Fruit fly (Drosophila melanogaster) whole organism, embryonic: ENCODE data around the gene CG9338.
A peak's percentile ranks its signal among the peaks of the same experiment; 100 is the strongest.

Experiments used
- Adf1 ChIP-seq: fragments of 200-800 bp; sonication (Bioruptor generic); IDR thresholded peaks from 2 replicates; pipeline ENCODE4 v1.3.6; 2022; ENCODE audit warnings: missing biosample characterization, missing genetic modification characterization
- Antp ChIP-seq: fragments of 200-800 bp; sonication (Bioruptor generic); optimal IDR thresholded peaks from 3 replicates; lab custom pipeline; 2016; ENCODE audit warnings: missing biosample characterization, missing genetic modification characterization
- Blimp-1 ChIP-seq: fragments of 200-800 bp; sonication (Bioruptor generic); optimal IDR thresholded peaks from 3 replicates; lab custom pipeline; 2018; ENCODE audit warnings: missing biosample characterization, missing genetic modification characterization, mild to moderate bottlenecking, moderate library complexity, missing genetic modification reagents
- CG1024 ChIP-seq: fragments of 200-800 bp; sonication (Bioruptor generic); IDR thresholded peaks from 2 replicates; pipeline ENCODE4 v1.3.6; 2022; ENCODE audit warnings: missing biosample characterization, missing genetic modification characterization
- CG10979 ChIP-seq: fragments of 200-800 bp; sonication (Bioruptor generic); optimal IDR thresholded peaks from 2 replicates; lab custom pipeline; 2018; ENCODE audit warnings: missing biosample characterization, mild to moderate bottlenecking, missing genetic modification characterization, moderate library complexity
- CG11504 ChIP-seq: fragments of 200-800 bp; sonication (Bioruptor generic); optimal IDR thresholded peaks from 3 replicates; lab custom pipeline; 2019; ENCODE audit warnings: missing biosample characterization, mild to moderate bottlenecking, missing genetic modification characterization, moderate library complexity
- CG12659 ChIP-seq: fragments of 200-800 bp; sonication (Bioruptor generic); optimal IDR thresholded peaks from 3 replicates; lab custom pipeline; 2017; ENCODE audit warnings: mild to moderate bottlenecking, missing biosample characterization, missing genetic modification reagents, missing genetic modification characterization
- CG13287 ChIP-seq: fragments of 200-800 bp; sonication (Bioruptor generic); IDR thresholded peaks from 2 replicates; pipeline ENCODE4 v1.3.6; 2022; ENCODE audit warnings: missing biosample characterization, missing genetic modification characterization; ENCODE audit not compliant: partially characterized antibody
- CG13775 ChIP-seq: fragments of 200-800 bp; sonication (Bioruptor generic); optimal IDR thresholded peaks from 3 replicates; lab custom pipeline; 2017; ENCODE audit warnings: missing biosample characterization, mild to moderate bottlenecking, missing genetic modification characterization
- CG14014 ChIP-seq: fragments of 200-800 bp; sonication (Bioruptor generic); IDR thresholded peaks from 2 replicates; pipeline ENCODE4 v1.3.6; 2022; ENCODE audit warnings: missing biosample characterization, missing genetic modification characterization
- CG15073 ChIP-seq: fragments of 200-800 bp; sonication (Bioruptor generic); optimal IDR thresholded peaks from 2 replicates; lab custom pipeline; 2016; ENCODE audit warnings: missing biosample characterization, missing genetic modification characterization
- CG2199 ChIP-seq: fragments of 200-800 bp; sonication (Bioruptor generic); IDR thresholded peaks from 3 replicates; pipeline ENCODE4 v1.3.6; 2022; ENCODE audit warnings: missing biosample characterization, missing genetic modification characterization
- CG30403 ChIP-seq: fragments of 200-800 bp; sonication (Bioruptor generic); optimal IDR thresholded peaks from 3 replicates; lab custom pipeline; 2016; ENCODE audit warnings: missing biosample characterization, missing genetic modification characterization
- CG31224 ChIP-seq: fragments of 200-800 bp; sonication (Bioruptor generic); IDR thresholded peaks from 2 replicates; pipeline ENCODE4 v1.3.6; 2022; ENCODE audit warnings: missing biosample characterization, missing genetic modification characterization
- CG3163 ChIP-seq: fragments of 200-800 bp; sonication (Bioruptor generic); optimal IDR thresholded peaks from 3 replicates; lab custom pipeline; 2016; ENCODE audit warnings: missing biosample characterization, missing genetic modification characterization
- CG3281 ChIP-seq: fragments of 200-800 bp; sonication (Bioruptor generic); optimal IDR thresholded peaks from 3 replicates; lab custom pipeline; 2017; ENCODE audit warnings: missing biosample characterization, mild to moderate bottlenecking, missing genetic modification characterization
- CG3726 ChIP-seq: fragments of 200-800 bp; sonication (Bioruptor generic); IDR thresholded peaks from 3 replicates; pipeline ENCODE4, ENCODE4 v1.3.6; 2022; ENCODE audit warnings: missing biosample characterization, missing genetic modification characterization
- CG7839 ChIP-seq: fragments of 200-800 bp; sonication (Bioruptor generic); optimal IDR thresholded peaks from 3 replicates; lab custom pipeline; 2018; ENCODE audit warnings: missing biosample characterization, mild to moderate bottlenecking, missing genetic modification characterization, moderate library complexity
- CG9932 ChIP-seq: fragments of 200-800 bp; sonication (Bioruptor generic); IDR thresholded peaks from 2 replicates; pipeline ENCODE4 v1.3.6; 2022; ENCODE audit warnings: missing biosample characterization, missing genetic modification characterization
- CrebB ChIP-seq: fragments of 200-800 bp; sonication (Bioruptor generic); optimal IDR thresholded peaks from 3 replicates; lab custom pipeline; 2018; ENCODE audit warnings: missing biosample characterization, mild to moderate bottlenecking, missing genetic modification characterization
- D19A ChIP-seq: fragments of 200-800 bp; optimal IDR thresholded peaks from 3 replicates; lab custom pipeline; 2019; ENCODE audit warnings: missing biosample characterization, mild to moderate bottlenecking, missing genetic modification characterization, moderate library complexity
- Doc2 ChIP-seq: fragments of 200-800 bp; sonication (Bioruptor generic); IDR thresholded peaks from 2 replicates; pipeline ENCODE4 v1.3.6; 2022; ENCODE audit warnings: missing biosample characterization, missing genetic modification characterization
- Gug ChIP-seq: fragments of 200-800 bp; sonication (Bioruptor generic); IDR thresholded peaks from 4 replicates; pipeline ENCODE4 v1.3.6; 2022; ENCODE audit warnings: missing biosample characterization, missing genetic modification characterization
- NK7.1 ChIP-seq: fragments of 200-800 bp; sonication (Bioruptor generic); optimal IDR thresholded peaks from 3 replicates; lab custom pipeline; 2016; ENCODE audit warnings: missing biosample characterization, missing genetic modification characterization
- Oaz ChIP-seq: fragments of 200-800 bp; sonication (Bioruptor generic); IDR thresholded peaks from 2 replicates; pipeline ENCODE4 v1.3.6; 2022; ENCODE audit warnings: missing biosample characterization, missing genetic modification characterization
- Pdp1 ChIP-seq, 2 experiments: fragments of 200-800 bp; sonication (Bioruptor generic); optimal IDR thresholded peaks; 3 replicates each; lab custom pipeline; 2016; ENCODE audit warnings: missing biosample characterization in 2 of 2, missing genetic modification characterization in 2 of 2, mild to moderate bottlenecking in 1 of 2, moderate library complexity in 1 of 2
- Sox102F ChIP-seq: fragments of 200-800 bp; sonication (Bioruptor generic); optimal IDR thresholded peaks from 2 replicates; lab custom pipeline; 2018; ENCODE audit warnings: missing biosample characterization, mild to moderate bottlenecking, missing genetic modification characterization, moderate library complexity
- Taf1 ChIP-seq: fragments of 200-800 bp; sonication (Bioruptor generic); IDR thresholded peaks from 2 replicates; pipeline ENCODE4 v1.3.6; 2022; ENCODE audit warnings: missing biosample characterization, missing genetic modification characterization
- al ChIP-seq: fragments of 200-800 bp; sonication (Bioruptor generic); IDR thresholded peaks from 2 replicates; pipeline ENCODE4 v1.3.6; 2022; ENCODE audit warnings: missing biosample characterization, missing genetic modification characterization
- az2 ChIP-seq: fragments of 200-800 bp; sonication (Bioruptor generic); optimal IDR thresholded peaks from 3 replicates; lab custom pipeline; 2016; ENCODE audit warnings: missing biosample characterization, missing genetic modification characterization
- chm ChIP-seq: fragments of 200-800 bp; sonication (Bioruptor generic); IDR thresholded peaks from 2 replicates; pipeline ENCODE4 v1.3.6; 2022; ENCODE audit warnings: missing biosample characterization, missing genetic modification characterization
- ci ChIP-seq: fragments of 200-800 bp; sonication (Bioruptor generic); IDR thresholded peaks from 3 replicates; pipeline ENCODE4 v1.3.6; 2022; ENCODE audit warnings: missing biosample characterization, missing genetic modification characterization
- dysf ChIP-seq: fragments of 200-800 bp; sonication (Bioruptor generic); IDR thresholded peaks from 3 replicates; pipeline ENCODE4 v1.3.6; 2022; ENCODE audit warnings: missing biosample characterization, missing genetic modification characterization
- fd64A ChIP-seq: fragments of 200-800 bp; sonication (Bioruptor generic); optimal IDR thresholded peaks from 3 replicates; lab custom pipeline; 2018; ENCODE audit warnings: missing biosample characterization, mild to moderate bottlenecking, missing genetic modification characterization
- fd96Cb ChIP-seq: fragments of 200-800 bp; sonication (Bioruptor generic); optimal IDR thresholded peaks from 2 replicates; lab custom pipeline; 2018; ENCODE audit warnings: missing biosample characterization, mild to moderate bottlenecking, missing genetic modification characterization, moderate library complexity
- gcm ChIP-seq: fragments of 200-800 bp; sonication (Bioruptor generic); optimal IDR thresholded peaks from 2 replicates; lab custom pipeline; 2019; ENCODE audit warnings: missing biosample characterization, mild to moderate bottlenecking, missing genetic modification characterization, moderate library complexity
- gem ChIP-seq: fragments of 200-800 bp; sonication (Bioruptor generic); optimal IDR thresholded peaks from 2 replicates; lab custom pipeline; 2019; ENCODE audit warnings: missing biosample characterization, mild to moderate bottlenecking, missing genetic modification characterization, moderate library complexity
- hb ChIP-seq: fragments of 200-800 bp; sonication (Bioruptor generic); IDR thresholded peaks from 3 replicates; pipeline ENCODE4 v1.3.6; 2022; ENCODE audit warnings: missing biosample characterization, missing genetic modification characterization; ENCODE audit not compliant: partially characterized antibody
- lmd ChIP-seq: fragments of 200-800 bp; sonication (Bioruptor generic); IDR thresholded peaks from 2 replicates; pipeline ENCODE4 v1.3.6; 2022; ENCODE audit warnings: missing biosample characterization, missing genetic modification characterization
- maf-S ChIP-seq: fragments of 200-800 bp; sonication (Bioruptor generic); optimal IDR thresholded peaks from 2 replicates; lab custom pipeline; 2016; ENCODE audit warnings: missing biosample characterization, missing genetic modification characterization
- org-1 ChIP-seq: fragments of 200-800 bp; sonication (Bioruptor generic); optimal IDR thresholded peaks from 2 replicates; lab custom pipeline; 2017; ENCODE audit warnings: missing biosample characterization, missing genetic modification characterization
- ranshi ChIP-seq: fragments of 200-800 bp; sonication (Bioruptor generic); IDR thresholded peaks from 2 replicates; pipeline ENCODE4 v1.3.6; 2022; ENCODE audit warnings: missing biosample characterization, missing genetic modification characterization
- row ChIP-seq: fragments of 200-800 bp; sonication (Bioruptor generic); IDR thresholded peaks from 3 replicates; pipeline ENCODE4 v1.3.6; 2022; ENCODE audit warnings: missing biosample characterization, missing genetic modification characterization
- seq ChIP-seq: fragments of 200-800 bp; sonication (Bioruptor generic); IDR thresholded peaks from 2 replicates; pipeline ENCODE4 v1.3.6; 2022; ENCODE audit warnings: missing biosample characterization, missing genetic modification characterization
- so ChIP-seq: fragments of 200-800 bp; sonication (Bioruptor generic); IDR thresholded peaks from 3 replicates; pipeline ENCODE4 v1.3.6; 2022; ENCODE audit warnings: missing biosample characterization, missing genetic modification characterization
- sqz ChIP-seq: fragments of 200-800 bp; sonication (Bioruptor generic); optimal IDR thresholded peaks from 3 replicates; lab custom pipeline; 2018; ENCODE audit warnings: missing biosample characterization, mild to moderate bottlenecking, missing genetic modification characterization
- stwl ChIP-seq: fragments of 200-800 bp; sonication (Bioruptor generic); optimal IDR thresholded peaks from 3 replicates; lab custom pipeline; 2018; ENCODE audit warnings: missing biosample characterization, mild to moderate bottlenecking, missing genetic modification characterization, moderate library complexity
- sug ChIP-seq: fragments of 200-800 bp; optimal IDR thresholded peaks from 2 replicates; lab custom pipeline; 2019; ENCODE audit warnings: missing biosample characterization, mild to moderate bottlenecking, missing genetic modification characterization, moderate library complexity
- tio ChIP-seq: fragments of 200-800 bp; sonication (Bioruptor generic); optimal IDR thresholded peaks from 2 replicates; lab custom pipeline; 2017; ENCODE audit warnings: missing biosample characterization, missing genetic modification characterization, inconsistent platforms
- vvl ChIP-seq: fragments of 200-800 bp; sonication (Bioruptor generic); IDR thresholded peaks from 2 replicates; pipeline ENCODE4 v1.3.6; 2022; ENCODE audit warnings: missing biosample characterization, missing genetic modification characterization
- z ChIP-seq: fragments of 200-800 bp; sonication (Bioruptor generic); IDR thresholded peaks from 3 replicates; pipeline ENCODE4 v1.3.6; 2022; ENCODE audit warnings: missing biosample characterization, missing genetic modification characterization

The CG9338 gene

dm6 chr2L:20891188-20891587 is 26.2 kb downstream of the CG9338 start (continued):
- TF ChIP-seq sug (tag; lab: Kevin White, UChicago) = no peak
- TF ChIP-seq Sox102F (GFP tag; lab: Kevin White, UChicago) = peak; percentile 37
- peak; percentile 36; the same call in 1 of the 2 replicates for TF ChIP-seq CG9932 (GFP tag; lab: Robert Waterston, UW)
- TF ChIP-seq dysf (GFP tag; lab: Robert Waterston, UW) = peak; percentile 25; the same call in 1 of the 3 replicates
- no peak for TF ChIP-seq hb (GFP tag; lab: Robert Waterston, UW)
- no peak for TF ChIP-seq CG3726 (GFP tag; lab: Robert Waterston, UW)
- peak in 1 of 2 experiments; percentile 37 for TF ChIP-seq Pdp1 (GFP tag; optimal IDR thresholded peaks at IDR 0.05; lab: Kevin White, UChicago)
- peak; percentile 78 for TF ChIP-seq stwl (tag; lab: Kevin White, UChicago)
- peak; percentile 92 for TF ChIP-seq CG2199
- no peak for TF ChIP-seq Taf1
- peak; percentile 16; the same call in 1 of the 2 replicates for TF ChIP-seq CG14014 (GFP tag; lab: Robert Waterston, UW)
- TF ChIP-seq Blimp-1 = peak; percentile 10
- TF ChIP-seq chm (GFP tag; lab: Robert Waterston, UW) = 0 out of 2 replicates have a peak, but pooled peaks have one; percentile 42
- TF ChIP-seq tio (GFP tag; lab: Kevin White, UChicago) = no peak
- 0 out of 2 replicates have a peak, but pooled peaks have one; percentile 25 for TF ChIP-seq ranshi (GFP tag; lab: Robert Waterston, UW)
- no peak for TF ChIP-seq gcm (GFP tag; lab: Kevin White, UChicago)
- peak; percentile 54; the same call in 1 of the 3 replicates for TF ChIP-seq ci
- no peak for TF ChIP-seq CG30403 (GFP tag; lab: Kevin White, UChicago)
- TF ChIP-seq CG10979 (tag; lab: Kevin White, UChicago) = no peak
- no peak for TF ChIP-seq NK7.1 (GFP tag; lab: Kevin White, UChicago)
- no peak for TF ChIP-seq CG3163 (GFP tag; lab: Kevin White, UChicago)
- TF ChIP-seq org-1 (GFP tag; lab: Kevin White, UChicago) = no peak
- TF ChIP-seq so = no peak
- no peak; the same call in 1 of the 2 replicates for TF ChIP-seq Adf1 (GFP tag; lab: Robert Waterston, UW)
- no peak for TF ChIP-seq Antp (GFP tag; lab: Kevin White, UChicago)
- peak; percentile 41; the same call in 2 of the 4 replicates for TF ChIP-seq Gug
- TF ChIP-seq seq (GFP tag; lab: Robert Waterston, UW) = no peak; the same call in 1 of the 2 replicates
- TF ChIP-seq vvl (GFP tag; lab: Robert Waterston, UW) = peak; percentile 50
- no peak for TF ChIP-seq CrebB
- no peak for TF ChIP-seq fd96Cb (tag; lab: Kevin White, UChicago)
- peak; percentile 2 for TF ChIP-seq CG13775 (GFP tag; lab: Kevin White, UChicago)
- peak; percentile 26; the same call in 1 of the 2 replicates for TF ChIP-seq CG1024
- no peak for TF ChIP-seq al (GFP tag; lab: Robert Waterston, UW)
- TF ChIP-seq CG11504 = peak; percentile 8
- TF ChIP-seq CG31224 = no peak
- peak; percentile 3 for TF ChIP-seq gem
- no peak for TF ChIP-seq Doc2 (GFP tag; lab: Robert Waterston, UW)
- TF ChIP-seq Oaz (GFP tag; lab: Robert Waterston, UW) = no peak
- no peak for TF ChIP-seq maf-S (GFP tag; lab: Kevin White, UChicago)
- 0 out of 3 replicates have a peak, but pooled peaks have one; percentile 21 for TF ChIP-seq z (GFP tag; lab: Robert Waterston, UW)
- peak; percentile 54 for TF ChIP-seq row
- TF ChIP-seq CG15073 (GFP tag; lab: Kevin White, UChicago) = peak; percentile 99
- TF ChIP-seq CG3281 (GFP tag; lab: Kevin White, UChicago) = no peak
- peak; percentile 1 for TF ChIP-seq D19A (tag; lab: Kevin White, UChicago)
- TF ChIP-seq CG12659 (GFP tag; lab: Kevin White, UChicago) = peak; percentile 8
- TF ChIP-seq CG13287 (GFP tag; lab: Robert Waterston, UW) = peak; percentile 16; the same call in 1 of the 2 replicates
- no peak for TF ChIP-seq sqz
- peak; percentile 25; the same call in 1 of the 2 replicates for TF ChIP-seq lmd (GFP tag; lab: Robert Waterston, UW)
- TF ChIP-seq CG7839 (tag; lab: Kevin White, UChicago) = peak; percentile 10
- TF ChIP-seq fd64A (GFP tag; lab: Kevin White, UChicago) = no peak
- TF ChIP-seq az2 (GFP tag; lab: Kevin White, UChicago) = no peak
